Fruit fly (Drosophila melanogaster) whole organism, embryonic: ENCODE measurements around the gene Art9.

Experiments used
- Atf6 ChIP-seq: fragments of 200-800 bp; sonication (Bioruptor generic); IDR thresholded peaks from 2 replicates; pipeline ENCODE4 v1.3.6; 2022; ENCODE audit warnings: missing biosample characterization, missing genetic modification characterization
- B-H2 ChIP-seq: fragments of 200-800 bp; sonication (Bioruptor generic); optimal IDR thresholded peaks from 2 replicates; lab custom pipeline; 2018; ENCODE audit warnings: missing biosample characterization, mild to moderate bottlenecking, missing genetic modification characterization
- BtbVII ChIP-seq: fragments of 200-800 bp; sonication (Bioruptor generic); optimal IDR thresholded peaks from 3 replicates; lab custom pipeline; 2017; ENCODE audit warnings: missing biosample characterization, mild to moderate bottlenecking, missing genetic modification characterization
- CG11093 ChIP-seq: fragments of 200-800 bp; sonication (Bioruptor generic); IDR thresholded peaks from 3 replicates; pipeline ENCODE4 v1.3.6; 2022; ENCODE audit warnings: missing biosample characterization, missing genetic modification characterization
- CG11696 ChIP-seq: fragments of 200-800 bp; sonication (Bioruptor generic); IDR thresholded peaks from 2 replicates; pipeline ENCODE4 v1.3.6; 2022; ENCODE audit warnings: missing biosample characterization, missing genetic modification characterization
- CG12391 ChIP-seq: fragments of 200-800 bp; sonication (Bioruptor generic); optimal IDR thresholded peaks from 3 replicates; lab custom pipeline; 2018; ENCODE audit warnings: missing biosample characterization, mild to moderate bottlenecking, missing genetic modification characterization, moderate library complexity
- CG14014 ChIP-seq: fragments of 200-800 bp; sonication (Bioruptor generic); IDR thresholded peaks from 2 replicates; pipeline ENCODE4 v1.3.6; 2022; ENCODE audit warnings: missing biosample characterization, missing genetic modification characterization
- CG14965 ChIP-seq: fragments of 200-800 bp; sonication (Bioruptor generic); optimal IDR thresholded peaks from 2 replicates; lab custom pipeline; 2016; ENCODE audit warnings: missing biosample characterization, missing genetic modification characterization, borderline replicate concordance
- CG15073 ChIP-seq: fragments of 200-800 bp; sonication (Bioruptor generic); optimal IDR thresholded peaks from 2 replicates; lab custom pipeline; 2016; ENCODE audit warnings: missing biosample characterization, missing genetic modification characterization
- CG15269 ChIP-seq: fragments of 200-800 bp; sonication (Bioruptor generic); optimal IDR thresholded peaks from 2 replicates; lab custom pipeline; 2018; ENCODE audit warnings: missing biosample characterization, mild to moderate bottlenecking, missing genetic modification characterization, moderate library complexity
- CG16863 ChIP-seq: fragments of 200-800 bp; sonication (Bioruptor generic); optimal IDR thresholded peaks from 3 replicates; lab custom pipeline; 2016; ENCODE audit warnings: missing biosample characterization, missing genetic modification characterization
- CG17186 ChIP-seq: fragments of 200-800 bp; sonication (Bioruptor generic); optimal IDR thresholded peaks from 3 replicates; lab custom pipeline; 2017; ENCODE audit warnings: missing biosample characterization, missing genetic modification reagents, missing genetic modification characterization
- CG17829 ChIP-seq: fragments of 200-800 bp; optimal IDR thresholded peaks from 2 replicates; lab custom pipeline; 2019; ENCODE audit warnings: missing biosample characterization, mild to moderate bottlenecking, missing genetic modification characterization, moderate library complexity
- CG2116 ChIP-seq: fragments of 200-800 bp; sonication (Bioruptor generic); optimal IDR thresholded peaks from 3 replicates; lab custom pipeline; 2018; ENCODE audit warnings: missing biosample characterization, mild to moderate bottlenecking, missing genetic modification characterization
- CG2202 ChIP-seq: fragments of 200-800 bp; sonication (Bioruptor generic); optimal IDR thresholded peaks from 2 replicates; lab custom pipeline; 2018; ENCODE audit warnings: missing biosample characterization, mild to moderate bottlenecking, missing genetic modification characterization
- CG30431 ChIP-seq: fragments of 200-800 bp; sonication (Bioruptor generic); optimal IDR thresholded peaks from 2 replicates; lab custom pipeline; 2017; ENCODE audit warnings: missing biosample characterization, missing genetic modification characterization
- CG3995 ChIP-seq: fragments of 200-800 bp; sonication (Bioruptor generic); optimal IDR thresholded peaks from 3 replicates; lab custom pipeline; 2016; ENCODE audit warnings: missing biosample characterization, missing genetic modification characterization
- CG4282 ChIP-seq: fragments of 200-800 bp; sonication (Bioruptor generic); optimal IDR thresholded peaks from 2 replicates; lab custom pipeline; 2016; ENCODE audit warnings: missing biosample characterization, missing genetic modification characterization
- CG6854 ChIP-seq: fragments of 200-800 bp; sonication (Bioruptor generic); optimal IDR thresholded peaks from 3 replicates; lab custom pipeline; 2017; ENCODE audit warnings: missing biosample characterization, mild to moderate bottlenecking, missing genetic modification characterization
- CG7745 ChIP-seq: fragments of 200-800 bp; sonication (Bioruptor generic); optimal IDR thresholded peaks from 2 replicates; lab custom pipeline; 2018; ENCODE audit warnings: missing biosample characterization, mild to moderate bottlenecking, missing genetic modification characterization, moderate library complexity
- CG7786 ChIP-seq: fragments of 200-800 bp; sonication (Bioruptor generic); optimal IDR thresholded peaks from 2 replicates; lab custom pipeline; 2016; ENCODE audit warnings: missing biosample characterization, missing genetic modification characterization
- CG8944 ChIP-seq: fragments of 200-800 bp; sonication (Bioruptor generic); optimal IDR thresholded peaks from 3 replicates; lab custom pipeline; 2016; ENCODE audit warnings: missing biosample characterization, missing genetic modification characterization
- CG9817 ChIP-seq: fragments of 200-800 bp; sonication (Bioruptor generic); optimal IDR thresholded peaks from 2 replicates; lab custom pipeline; 2018; ENCODE audit warnings: missing biosample characterization, mild to moderate bottlenecking, missing genetic modification characterization, moderate library complexity
- Dip3 ChIP-seq: fragments of 200-800 bp; sonication (Bioruptor generic); optimal IDR thresholded peaks from 3 replicates; lab custom pipeline; 2016; ENCODE audit warnings: missing biosample characterization, missing genetic modification characterization
- Fer3 ChIP-seq: fragments of 200-800 bp; sonication (Bioruptor generic); optimal IDR thresholded peaks from 2 replicates; lab custom pipeline; 2018; ENCODE audit warnings: missing biosample characterization, mild to moderate bottlenecking, missing genetic modification characterization, moderate library complexity
- GATAe ChIP-seq: fragments of 200-800 bp; sonication (Bioruptor generic); conservative IDR thresholded peaks from 2 replicates; pipeline ENCODE4 v1.3.6; 2022; ENCODE audit warnings: missing biosample characterization, missing genetic modification characterization
- H2.0 ChIP-seq: fragments of 200-800 bp; sonication (Bioruptor generic); IDR thresholded peaks from 2 replicates; pipeline ENCODE4 v1.3.6; 2022; ENCODE audit warnings: missing biosample characterization, missing genetic modification characterization
- MTF-1 ChIP-seq: fragments of 200-800 bp; sonication (Bioruptor generic); optimal IDR thresholded peaks from 2 replicates; lab custom pipeline; 2018; ENCODE audit warnings: missing biosample characterization, mild to moderate bottlenecking, missing genetic modification characterization, borderline replicate concordance
- Oli ChIP-seq: fragments of 200-800 bp; sonication (Bioruptor generic); optimal IDR thresholded peaks from 2 replicates; lab custom pipeline; 2018; ENCODE audit warnings: missing biosample characterization, mild to moderate bottlenecking, missing genetic modification characterization, moderate library complexity
- Opbp ChIP-seq: fragments of 200-800 bp; sonication (Bioruptor generic); IDR thresholded peaks from 3 replicates; pipeline ENCODE4 v1.3.6; 2022; ENCODE audit warnings: missing biosample characterization, missing genetic modification characterization; ENCODE audit not compliant: partially characterized antibody
- Spps ChIP-seq: fragments of 200-800 bp; sonication (Bioruptor generic); optimal IDR thresholded peaks from 2 replicates; lab custom pipeline; 2018; ENCODE audit warnings: missing biosample characterization, mild to moderate bottlenecking, missing genetic modification characterization
- Ssrp ChIP-seq: fragments of 200-800 bp; sonication (Bioruptor generic); optimal IDR thresholded peaks from 2 replicates; lab custom pipeline; 2018; ENCODE audit warnings: missing biosample characterization, mild to moderate bottlenecking, missing genetic modification characterization, moderate library complexity
- TFAM ChIP-seq: fragments of 200-800 bp; sonication (Bioruptor generic); optimal IDR thresholded peaks from 2 replicates; lab custom pipeline; 2017; ENCODE audit warnings: missing biosample characterization, missing genetic modification characterization, inconsistent platforms
- ab ChIP-seq: fragments of 200-800 bp; sonication (Bioruptor generic); optimal IDR thresholded peaks from 2 replicates; lab custom pipeline; 2016; ENCODE audit warnings: missing biosample characterization, missing genetic modification characterization
- da ChIP-seq: fragments of 200-800 bp; sonication (Bioruptor generic); optimal IDR thresholded peaks from 2 replicates; lab custom pipeline; 2016; ENCODE audit warnings: missing biosample characterization, missing genetic modification characterization
- dm ChIP-seq: fragments of 200-800 bp; sonication (Bioruptor generic); optimal IDR thresholded peaks from 3 replicates; lab custom pipeline; 2016; ENCODE audit warnings: missing biosample characterization, missing genetic modification characterization
- ems ChIP-seq: fragments of 200-800 bp; sonication (Bioruptor generic); optimal IDR thresholded peaks from 3 replicates; lab custom pipeline; 2016; ENCODE audit warnings: missing biosample characterization, missing genetic modification characterization
- esg ChIP-seq: fragments of 200-800 bp; sonication (Bioruptor generic); conservative IDR thresholded peaks from 2 replicates; pipeline ENCODE4 v1.3.6; 2022; ENCODE audit warnings: missing biosample characterization, missing genetic modification characterization
- fd96Cb ChIP-seq: fragments of 200-800 bp; sonication (Bioruptor generic); optimal IDR thresholded peaks from 2 replicates; lab custom pipeline; 2018; ENCODE audit warnings: missing biosample characterization, mild to moderate bottlenecking, missing genetic modification characterization, moderate library complexity
- grau ChIP-seq: fragments of 200-800 bp; optimal IDR thresholded peaks from 3 replicates; lab custom pipeline; 2019; ENCODE audit warnings: missing biosample characterization, mild to moderate bottlenecking, missing genetic modification characterization, moderate library complexity
- gro ChIP-seq: fragments of 200-800 bp; sonication (Bioruptor generic); optimal IDR thresholded peaks from 2 replicates; lab custom pipeline; 2016; ENCODE audit warnings: missing biosample characterization, missing genetic modification characterization
- h ChIP-seq: fragments of >200 bp; optimal IDR thresholded peaks from 2 replicates; lab custom pipeline; 2017
- hkb ChIP-seq, 2 experiments: fragments of 200-800 bp in 1 of 2; fragments of >200 bp in 1 of 2; sonication (Bioruptor generic) in 1 of 2; IDR thresholded peaks in 1 of 2; optimal IDR thresholded peaks in 1 of 2; 2 replicates each; pipeline versions ENCODE4 v1.3.6 to Lab custom; 2017 to 2022; ENCODE audit warnings: missing biosample characterization in 1 of 2, missing genetic modification characterization in 1 of 2
- knrl ChIP-seq: fragments of 200-800 bp; sonication (Bioruptor generic); IDR thresholded peaks from 3 replicates; pipeline ENCODE4 v1.3.6; 2022; ENCODE audit warnings: missing biosample characterization, missing genetic modification characterization; ENCODE audit not compliant: partially characterized antibody
- lola ChIP-seq, 3 experiments: fragments of >200 bp in 2 of 3; fragments of 200-800 bp in 1 of 3; sonication (Bioruptor generic) in 1 of 3; optimal IDR thresholded peaks; 2 replicates each; lab custom pipeline; 2017 to 2019; ENCODE audit warnings: missing biosample characterization in 3 of 3, missing genetic modification characterization in 3 of 3, mild to moderate bottlenecking in 1 of 3, moderate library complexity in 1 of 3
- onecut ChIP-seq: fragments of 200-800 bp; sonication (Bioruptor generic); IDR thresholded peaks from 2 replicates; pipeline ENCODE4 v1.3.6; 2022; ENCODE audit warnings: missing biosample characterization, missing genetic modification characterization
- pzg ChIP-seq: fragments of 200-800 bp; sonication (Bioruptor generic); optimal IDR thresholded peaks from 3 replicates; lab custom pipeline; 2018; ENCODE audit warnings: missing biosample characterization, mild to moderate bottlenecking, missing genetic modification characterization, moderate library complexity
- slbo ChIP-seq: fragments of 200-800 bp; sonication (Bioruptor generic); IDR thresholded peaks from 2 replicates; pipeline ENCODE4 v1.3.6; 2022; ENCODE audit warnings: missing biosample characterization, missing genetic modification characterization
- sqz ChIP-seq: fragments of 200-800 bp; sonication (Bioruptor generic); optimal IDR thresholded peaks from 3 replicates; lab custom pipeline; 2018; ENCODE audit warnings: missing biosample characterization, mild to moderate bottlenecking, missing genetic modification characterization

Art9 gene

DNA sequence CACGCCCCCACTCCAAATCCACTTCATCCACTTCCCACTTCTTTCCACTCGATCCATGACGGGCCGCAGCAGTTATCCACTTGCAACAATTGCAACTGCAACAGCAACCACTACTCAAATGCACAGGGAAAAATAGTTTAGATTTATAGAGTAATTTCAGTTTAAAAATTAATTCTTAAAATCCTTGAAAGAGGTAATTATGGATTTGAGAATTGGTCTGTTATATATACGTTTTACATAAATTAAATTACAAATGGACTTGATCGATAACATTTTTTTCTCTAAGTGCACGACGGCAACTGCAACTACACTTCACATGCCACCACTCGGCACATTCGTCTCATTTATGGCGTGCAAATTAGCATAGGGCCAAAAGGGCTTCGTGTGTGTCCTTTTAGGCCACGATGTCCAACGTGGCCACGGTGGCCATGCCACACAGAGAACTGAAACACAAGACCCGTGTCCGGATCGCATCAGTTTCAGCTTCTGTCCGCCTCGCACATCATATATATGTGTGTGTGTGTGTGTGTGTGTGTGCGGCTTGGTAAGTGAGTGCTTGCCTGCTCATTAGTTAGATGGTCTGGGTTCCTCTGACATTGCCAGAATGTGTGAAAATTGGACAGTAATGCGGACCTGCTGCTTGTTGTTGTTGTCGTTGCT lies 41.8 kb upstream of the Art9 start (continued):
- TF ChIP-seq ems (GFP tag; lab: Kevin White, UChicago) (peak; percentile 59), onecut (GFP tag; lab: Robert Waterston, UW) (peak; percentile 39), CG6854 (GFP tag; lab: Kevin White, UChicago) (peak; percentile 43), CG2202 (tag; lab: Kevin White, UChicago) (peak; percentile 78), CG4282 (GFP tag; lab: Kevin White, UChicago) (no peak), GATAe (GFP tag; lab: Robert Waterston, UW) (no peak), Ssrp (tag; lab: Kevin White, UChicago) (peak; percentile 74), BtbVII (GFP tag; lab: Kevin White, UChicago) (peak; percentile 25), slbo (GFP tag; lab: Robert Waterston, UW) (peak; percentile 41), CG15269 (tag; lab: Kevin White, UChicago) (peak; percentile 62), H2.0 (GFP tag; lab: Robert Waterston, UW) (peak; percentile 40; the same call in 1 of the 2 replicates), pzg (GFP tag; lab: Kevin White, UChicago) (no peak), CG17829 (tag; lab: Kevin White, UChicago) (peak; percentile 92), Dip3 (GFP tag; lab: Kevin White, UChicago) (peak; percentile 33), B-H2 (GFP tag; lab: Kevin White, UChicago) (no peak), sqz (GFP tag; lab: Kevin White, UChicago) (peak; percentile 21), CG30431 (GFP tag; lab: Kevin White, UChicago) (peak; percentile 52), esg (peak; percentile 57), CG14014 (GFP tag; lab: Robert Waterston, UW) (0 out of 2 replicates have a peak, but pooled peaks have one; percentile 54), CG7786 (GFP tag; lab: Kevin White, UChicago) (peak; percentile 43), CG14965 (no peak), CG2116 (GFP tag; lab: Kevin White, UChicago) (peak; percentile 16), Opbp (no peak), CG7745 (tag; lab: Kevin White, UChicago) (no peak), lola (GFP tag; optimal IDR thresholded peaks at IDR 0.05; lab: Kevin White, UChicago) (peak in 1 of 3 experiments; percentile 88), CG12391 (tag; lab: Kevin White, UChicago) (peak; percentile 80), da (GFP tag; lab: Kevin White, UChicago) (peak; percentile 18), CG9817 (tag; lab: Kevin White, UChicago) (peak; percentile 26), grau (tag; lab: Kevin White, UChicago) (peak; percentile 74), CG17186 (GFP tag; lab: Kevin White, UChicago) (no peak), CG16863 (peak; percentile 39), Oli (tag; lab: Kevin White, UChicago) (peak; percentile 76), CG11696 (GFP tag; lab: Robert Waterston, UW) (peak; percentile 63; the same call in 1 of the 2 replicates), Atf6 (GFP tag; lab: Robert Waterston, UW) (peak; percentile 48; the same call in 1 of the 2 replicates), CG15073 (GFP tag; lab: Kevin White, UChicago) (peak; percentile 39), MTF-1 (GFP tag; lab: Kevin White, UChicago) (no peak), CG3995 (no peak), dm (peak; percentile 49), Spps (tag; lab: Kevin White, UChicago) (peak; percentile 72), hkb (optimal IDR thresholded peaks at IDR 0.05; lab: Kevin White, UChicago) (no peak), hkb (GFP tag; IDR thresholded peaks at IDR 0.05; lab: Robert Waterston, UW) (peak; percentile 63), fd96Cb (tag; lab: Kevin White, UChicago) (peak; percentile 78), gro (GFP tag; lab: Kevin White, UChicago) (no peak), Fer3 (tag; lab: Kevin White, UChicago) (peak; percentile 3), h (lab: Kevin White, UChicago) (no peak), CG8944 (GFP tag; lab: Kevin White, UChicago) (peak; percentile 66), knrl (no peak), CG11093 (GFP tag; lab: Robert Waterston, UW) (peak; percentile 39; the same call in 1 of the 3 replicates), ab (GFP tag; lab: Kevin White, UChicago) (no peak), TFAM (GFP tag; lab: Kevin White, UChicago) (no peak)
